Fruit fly (Drosophila melanogaster): ENCODE measurements around the gene CG10098.

The CG10098 gene

DNA sequence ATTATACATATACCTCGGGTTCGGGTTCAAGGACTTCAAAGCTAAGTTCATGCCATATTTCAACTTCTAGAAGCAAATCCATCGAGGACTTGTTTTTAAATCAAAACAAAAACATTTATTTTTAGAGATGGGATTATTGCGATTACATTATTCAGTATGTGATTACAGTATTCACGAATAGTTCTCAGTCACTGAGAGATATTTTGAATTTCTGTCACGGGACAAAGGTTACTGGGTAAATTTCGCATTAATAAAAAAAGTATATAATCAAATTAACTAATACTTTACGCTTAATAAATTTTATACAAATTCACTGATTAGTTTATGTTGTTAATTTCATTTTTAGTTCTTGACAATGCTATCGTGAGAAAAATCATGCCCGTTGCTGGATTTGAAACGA, 30.8 kb upstream of the CG10098 start (continued):
- peak; percentile 46 for TF ChIP-seq CG11504 (tag; optimal IDR thresholded peaks at IDR 0.05)
- peak; percentile 47 for TF ChIP-seq CG12391 (tag; optimal IDR thresholded peaks at IDR 0.05)
- peak; percentile 25; the same call in 1 of the 2 replicates for TF ChIP-seq esg (GFP tag; conservative IDR thresholded peaks at IDR 0.05)
- no peak for TF ChIP-seq jumu (GFP tag; optimal IDR thresholded peaks at IDR 0.05)
- TF ChIP-seq Hey (tag; optimal IDR thresholded peaks at IDR 0.05): no peak
- peak; percentile 8 for TF ChIP-seq Fer1 (GFP tag; optimal IDR thresholded peaks at IDR 0.05)
- TF ChIP-seq cg (GFP tag; optimal IDR thresholded peaks at IDR 0.05): no peak
- peak; percentile 16; the same call in 1 of the 2 replicates for TF ChIP-seq CG9215 (GFP tag; IDR thresholded peaks at IDR 0.05)
- TF ChIP-seq CG3847 (GFP tag; IDR thresholded peaks at IDR 0.05): no peak
- TF ChIP-seq pan (optimal IDR thresholded peaks at IDR 0.05): no peak
- no peak for TF ChIP-seq pan (GFP tag; optimal IDR thresholded peaks at IDR 0.05 in 1 of 2, IDR thresholded peaks at IDR 0.05 in 1 of 2)
- TF ChIP-seq CG9932 (GFP tag; IDR thresholded peaks at IDR 0.05): peak; percentile 60; the same call in 1 of the 2 replicates
- TF ChIP-seq CG7556 (GFP tag; optimal IDR thresholded peaks at IDR 0.05): no peak
- peak; percentile 60 for TF ChIP-seq Sry-δ (GFP tag; optimal IDR thresholded peaks at IDR 0.05)
- no peak for TF ChIP-seq Atf-2 (GFP tag; optimal IDR thresholded peaks at IDR 0.05)
- no peak for TF ChIP-seq CG6175 (GFP tag; IDR thresholded peaks at IDR 0.05)
- TF ChIP-seq ab (GFP tag; optimal IDR thresholded peaks at IDR 0.05): no peak
- TF ChIP-seq pros (GFP tag; optimal IDR thresholded peaks at IDR 0.05): no peak
- TF ChIP-seq amos (GFP tag; IDR thresholded peaks at IDR 0.05; ENCODE audit: partially characterized antibody): peak; percentile 37; the same call in 1 of the 2 replicates
- no peak for TF ChIP-seq Lhr (GFP tag; optimal IDR thresholded peaks at IDR 0.05)
- TF ChIP-seq dpn (GFP tag; optimal IDR thresholded peaks at IDR 0.05): peak in 1 of 2 experiments; percentile 10
- no peak for TF ChIP-seq CG7839 (tag; optimal IDR thresholded peaks at IDR 0.05)
- no peak for TF ChIP-seq Doc2 (GFP tag; IDR thresholded peaks at IDR 0.05)
- TF ChIP-seq salm (tag; optimal IDR thresholded peaks at IDR 0.05): no peak
- no peak for TF ChIP-seq CG7928 (GFP tag; optimal IDR thresholded peaks at IDR 0.05)
- TF ChIP-seq zen (tag; optimal IDR thresholded peaks at IDR 0.05): peak; percentile 1
- TF ChIP-seq pum (GFP tag; optimal IDR thresholded peaks at IDR 0.05): no peak
- TF ChIP-seq Hr51 (GFP tag; optimal IDR thresholded peaks at IDR 0.05): no peak
- TF ChIP-seq CG32772 (GFP tag; IDR thresholded peaks at IDR 0.05): no peak
- TF ChIP-seq phol (tag; optimal IDR thresholded peaks at IDR 0.05): peak; percentile 22
- TF ChIP-seq nmo (GFP tag; optimal IDR thresholded peaks at IDR 0.05): peak; percentile 32
- TF ChIP-seq ssp (GFP tag; IDR thresholded peaks at IDR 0.05): no peak
- no peak for TF ChIP-seq CG18599 (GFP tag; optimal IDR thresholded peaks at IDR 0.05)
- no peak for TF ChIP-seq Ravus (GFP tag; IDR thresholded peaks at IDR 0.05)
- TF ChIP-seq mam (GFP tag; optimal IDR thresholded peaks at IDR 0.05): peak; percentile 10
- TF ChIP-seq tgo (GFP tag; IDR thresholded peaks at IDR 0.05): peak; percentile 23; the same call in 1 of the 3 replicates
- peak; percentile 10; the same call in 1 of the 3 replicates for TF ChIP-seq CG14860 (GFP tag; IDR thresholded peaks at IDR 0.05; ENCODE audit: partially characterized antibody)
- peak; percentile 30 for TF ChIP-seq CG14710 (tag; optimal IDR thresholded peaks at IDR 0.05)
- TF ChIP-seq CoRest (tag; optimal IDR thresholded peaks at IDR 0.05): peak; percentile 35
- no peak for TF ChIP-seq tx (GFP tag; optimal IDR thresholded peaks at IDR 0.05)
- no peak for TF ChIP-seq CG32767 (GFP tag; IDR thresholded peaks at IDR 0.05)
- no peak for TF ChIP-seq tna (GFP tag; IDR thresholded peaks at IDR 0.05; ENCODE audit: partially characterized antibody)
- TF ChIP-seq HmgZ (tag; optimal IDR thresholded peaks at IDR 0.05): peak; percentile 14
- peak; percentile 50; the same call in 1 of the 3 replicates for TF ChIP-seq H15 (GFP tag; IDR thresholded peaks at IDR 0.05)
- TF ChIP-seq Sox100B (GFP tag; optimal IDR thresholded peaks at IDR 0.05): no peak
- 0 out of 3 replicates have a peak, but pooled peaks have one; percentile 32 for TF ChIP-seq CG34422 (GFP tag; IDR thresholded peaks at IDR 0.05)
- peak; percentile 2 for TF ChIP-seq CG13424 (tag; optimal IDR thresholded peaks at IDR 0.05)
- TF ChIP-seq ase (GFP tag; IDR thresholded peaks at IDR 0.05): no peak
- no peak for TF ChIP-seq Deaf1 (tag; optimal IDR thresholded peaks at IDR 0.05)
- peak; percentile 91 for TF ChIP-seq row (GFP tag; IDR thresholded peaks at IDR 0.05)
- TF ChIP-seq CG10979 (tag; optimal IDR thresholded peaks at IDR 0.05): peak; percentile 22
